Fruit fly (Drosophila melanogaster) S2 (cell line): ENCODE data around the gene CG32061.

Experiments used
- CG8478 ChIP-seq: fragments of >200 bp; optimal IDR thresholded peaks from 2 replicates; lab custom pipeline; 2018
- CTCF ChIP-seq, 2 experiments: fragments of >200 bp; optimal IDR thresholded peaks; 2 replicates each; lab custom pipeline; 2018

CG32061 gene

DNA sequence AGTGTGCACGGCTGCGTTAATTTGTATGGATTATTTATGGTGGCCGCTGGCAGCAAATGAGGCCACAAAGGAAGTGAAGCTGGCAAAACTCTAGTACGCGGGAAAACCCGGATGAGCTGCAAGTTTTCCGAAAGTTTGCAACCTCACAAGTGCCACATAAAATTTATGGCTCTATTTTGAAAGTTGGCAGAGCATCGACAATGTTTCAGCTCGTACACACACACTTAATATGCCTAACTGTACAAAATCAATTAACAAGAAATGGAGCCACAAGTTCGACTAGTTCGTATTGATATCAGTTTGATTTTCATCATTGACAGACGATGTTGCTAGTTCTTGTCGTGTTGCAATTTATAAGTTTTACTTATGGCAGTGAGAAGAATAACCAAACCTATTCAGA, 14.6 kb downstream of the CG32061 start, which contains the start of gene CG46430:
Gene CG46430, plus strand, starts transcription at position 301 of the 400 bp plus-strand sequence.
- no peak for TF ChIP-seq CTCF (optimal IDR thresholded peaks at IDR 0.05; lab: Kevin White, UChicago)
- TF ChIP-seq CG8478 (lab: Kevin White, UChicago): no peak

DNA sequence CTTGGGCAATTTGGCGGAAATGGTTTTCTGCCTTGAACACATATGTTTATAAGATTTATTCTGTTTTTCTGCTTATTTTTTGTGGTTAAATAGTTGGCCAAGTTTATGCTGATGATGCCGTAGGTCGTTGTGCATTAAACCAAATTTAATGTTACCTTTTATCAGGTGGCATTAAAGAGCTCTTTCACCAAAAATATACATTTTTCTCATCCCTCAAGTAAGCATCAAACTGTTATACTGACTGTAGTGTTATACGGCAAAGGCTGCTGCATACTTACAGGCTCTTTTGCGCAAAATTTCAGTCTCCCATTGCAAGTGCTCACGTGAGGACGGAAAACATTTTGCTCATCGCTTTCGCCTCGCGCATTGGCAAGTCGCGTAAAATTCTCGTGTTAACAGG, 17.5 kb downstream of the CG32061 start, which contains the start of gene Rbfox1:
Gene Rbfox1, plus strand, starts transcription at position 301 of the 400 bp plus-strand sequence.
- TF ChIP-seq CG8478 (lab: Kevin White, UChicago) (no peak), CTCF (optimal IDR thresholded peaks at IDR 0.05; lab: Kevin White, UChicago) (no peak)

DNA sequence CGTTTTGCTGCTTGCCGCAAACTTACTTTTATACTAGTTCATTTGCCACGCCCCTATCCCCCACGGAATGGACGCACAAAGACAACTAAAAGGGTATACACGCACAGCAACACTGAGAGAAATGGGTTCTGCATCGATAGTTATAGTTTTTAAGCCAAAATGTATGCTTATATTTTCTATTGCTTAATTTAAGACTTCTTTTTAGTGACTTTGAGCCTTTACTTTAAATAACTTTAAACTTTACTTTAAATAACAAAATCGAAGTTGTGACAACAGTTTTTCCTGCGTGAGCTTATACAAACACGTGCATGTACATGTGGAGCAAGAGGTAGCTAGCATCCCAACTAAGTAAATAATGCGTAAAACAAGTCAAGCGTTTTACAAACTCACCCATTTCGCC, 18.9 kb downstream of the CG32061 start:
- TF ChIP-seq CTCF (optimal IDR thresholded peaks at IDR 0.05; lab: Kevin White, UChicago) (no peak), CG8478 (lab: Kevin White, UChicago) (no peak)

DNA sequence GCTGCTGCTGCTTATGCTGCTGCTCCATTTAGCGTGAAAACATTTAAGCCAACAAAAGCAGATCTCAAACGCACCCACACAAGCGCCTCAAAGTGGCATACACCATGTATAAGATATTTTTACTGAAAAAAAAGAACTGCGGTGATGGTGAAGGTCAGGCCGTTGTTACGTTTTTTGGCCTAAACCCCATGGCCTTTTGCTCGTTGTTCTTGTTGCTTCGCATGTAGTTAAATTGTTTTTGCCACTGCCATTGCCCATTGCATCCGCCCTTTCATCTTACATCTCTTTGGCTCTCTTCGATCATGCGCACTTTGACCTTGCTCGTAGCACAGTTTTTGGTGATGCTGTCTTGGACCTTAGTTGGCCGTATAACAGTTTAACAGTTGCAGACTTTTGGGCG, 21.9 kb downstream of the CG32061 start:
- TF ChIP-seq CTCF (optimal IDR thresholded peaks at IDR 0.05; lab: Kevin White, UChicago): no peak

DNA sequence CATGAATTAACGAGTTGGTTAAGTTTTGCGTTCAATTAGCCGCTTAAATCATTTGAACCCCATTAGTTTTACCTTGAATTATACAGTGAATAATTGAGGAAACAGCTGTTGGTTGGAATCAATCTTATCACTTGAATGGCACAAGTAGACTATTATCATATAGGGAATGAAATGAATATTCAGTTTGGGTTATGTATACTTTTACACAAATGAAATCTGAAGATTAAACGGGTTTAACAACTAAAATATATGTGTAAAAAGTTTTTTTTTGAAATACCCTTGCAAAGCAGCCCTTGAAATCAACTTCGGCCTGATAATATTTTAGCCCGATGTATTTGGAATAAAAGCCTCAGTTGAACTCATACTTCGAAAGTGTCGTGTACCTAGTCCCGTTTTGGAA, 26.9 kb downstream of the CG32061 start, which contains the start of gene S-Lap4:
Gene S-Lap4, plus strand, starts transcription at position 301 of the 400 bp plus-strand sequence.
- no peak for TF ChIP-seq CG8478 (lab: Kevin White, UChicago)
- TF ChIP-seq CTCF (optimal IDR thresholded peaks at IDR 0.05; lab: Kevin White, UChicago): no peak

DNA sequence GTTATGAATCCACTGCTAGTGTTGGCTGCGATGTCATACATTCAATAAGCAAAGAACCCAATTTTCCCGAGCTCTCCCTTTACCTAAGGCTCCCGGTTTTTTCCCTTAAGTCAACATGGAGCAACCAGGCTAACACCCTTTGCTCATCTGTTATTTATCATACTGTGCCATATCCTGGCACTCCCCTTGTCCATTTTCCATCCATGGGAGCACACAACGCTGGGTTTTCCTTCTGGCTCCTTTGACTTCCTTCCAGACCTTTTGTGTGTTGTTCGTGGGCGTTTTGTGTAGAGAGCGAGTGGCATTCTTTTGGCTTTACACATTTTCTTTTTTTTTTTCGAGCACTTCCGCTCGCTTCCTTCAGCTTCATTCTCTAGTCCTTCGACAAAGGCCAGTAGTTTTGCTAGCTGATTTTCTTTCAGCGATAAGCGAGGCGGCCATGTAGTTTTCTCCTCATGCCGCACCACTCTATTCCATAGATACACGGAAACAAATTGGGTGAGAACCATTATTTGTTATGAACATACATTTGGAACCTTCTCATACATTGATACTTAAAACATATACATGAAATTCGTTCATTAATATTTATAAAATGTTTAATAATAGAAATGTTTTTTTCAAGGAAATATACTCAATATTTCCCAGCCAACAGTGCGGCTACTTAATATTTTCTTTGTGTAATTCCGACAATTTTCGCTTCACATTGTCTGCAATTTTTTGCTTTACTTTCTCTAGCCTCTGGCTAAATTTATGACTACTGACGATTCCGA, 32.5 kb downstream of the CG32061 start:
- TF ChIP-seq CTCF (optimal IDR thresholded peaks at IDR 0.05; lab: Kevin White, UChicago): no peak
- no peak for TF ChIP-seq CG8478 (lab: Kevin White, UChicago)

DNA sequence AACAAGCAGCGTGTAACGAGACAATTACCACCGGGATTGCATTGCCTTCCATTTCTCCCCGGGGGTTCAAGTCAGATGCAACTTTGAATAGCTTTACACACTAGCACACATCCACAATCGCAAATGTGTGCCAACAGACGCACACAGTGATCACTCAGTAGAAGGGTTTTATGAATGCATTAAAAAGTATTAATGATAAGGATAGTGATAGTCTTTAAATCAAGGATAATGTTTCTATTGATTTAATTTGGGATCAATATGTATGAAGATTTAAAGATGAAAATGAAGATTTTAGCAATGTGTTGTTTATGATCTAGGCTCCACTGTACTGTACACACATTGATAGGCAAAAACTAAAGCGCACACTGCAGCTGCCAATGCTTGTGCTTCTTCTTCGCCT, 41.0 kb downstream of the CG32061 start:
- no peak for TF ChIP-seq CTCF (optimal IDR thresholded peaks at IDR 0.05; lab: Kevin White, UChicago)
- no peak for TF ChIP-seq CG8478 (lab: Kevin White, UChicago)

DNA sequence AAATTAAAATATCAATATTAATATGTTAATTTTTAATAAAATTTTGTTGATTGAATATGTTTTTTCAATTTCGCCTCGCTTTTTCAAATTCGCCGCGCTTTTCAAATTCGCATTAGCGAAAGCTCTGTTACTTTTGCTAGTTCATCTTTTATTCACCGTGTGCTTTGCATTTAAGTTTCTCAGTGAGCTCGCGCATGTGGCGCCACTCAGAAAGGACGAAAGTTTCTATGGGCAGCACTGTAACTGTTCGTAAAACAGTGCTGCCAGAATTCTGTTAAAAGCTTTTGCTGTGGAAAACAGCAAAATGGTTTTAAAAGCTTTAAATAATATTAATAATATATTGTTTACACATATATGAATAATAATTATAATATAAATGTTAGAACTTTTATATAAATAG, 44.4 kb downstream of the CG32061 start:
- no peak for TF ChIP-seq CTCF (optimal IDR thresholded peaks at IDR 0.05; lab: Kevin White, UChicago)
- no peak for TF ChIP-seq CG8478 (lab: Kevin White, UChicago)

DNA sequence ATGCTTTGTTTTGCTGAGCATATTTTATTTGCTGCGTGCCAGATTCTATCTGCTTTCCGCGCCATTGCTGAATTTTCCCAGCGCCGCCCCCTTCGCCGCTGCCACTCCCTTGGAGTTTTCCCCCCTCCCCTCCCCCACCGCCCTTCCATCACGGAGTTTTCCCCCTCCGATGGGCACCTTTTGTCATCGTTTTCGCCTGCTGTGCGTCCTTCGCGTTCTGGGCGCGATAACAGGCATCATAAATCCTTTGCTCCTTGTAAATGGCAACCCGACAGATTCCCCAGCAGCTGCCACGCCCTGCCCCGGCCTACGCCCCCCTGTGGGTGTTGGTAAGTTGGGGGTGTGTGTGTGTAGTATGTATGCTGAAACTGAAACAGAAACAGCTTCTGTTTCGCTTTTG, 49.8 kb downstream of the CG32061 start:
- TF ChIP-seq CG8478 (lab: Kevin White, UChicago) (no peak), CTCF (optimal IDR thresholded peaks at IDR 0.05; lab: Kevin White, UChicago) (no peak)
